Fruit fly (Drosophila melanogaster) whole organism, embryonic: ENCODE results near the gene temp.

Experiments
- ATbp ChIP-seq: fragments of 200-800 bp; sonication (Bioruptor generic); optimal IDR thresholded peaks from 2 replicates; lab custom pipeline; 2017; ENCODE audit warnings: missing biosample characterization, mild to moderate bottlenecking, missing genetic modification characterization, missing genetic modification reagents
- Awh ChIP-seq: fragments of 200-800 bp; sonication (Bioruptor generic); IDR thresholded peaks from 2 replicates; pipeline ENCODE4, ENCODE4 v1.3.6; 2022; ENCODE audit warnings: missing biosample characterization, missing genetic modification characterization
- CG10979 ChIP-seq: fragments of 200-800 bp; sonication (Bioruptor generic); optimal IDR thresholded peaks from 2 replicates; lab custom pipeline; 2018; ENCODE audit warnings: missing biosample characterization, mild to moderate bottlenecking, missing genetic modification characterization, moderate library complexity
- CG11723 ChIP-seq: fragments of 200-800 bp; sonication (Bioruptor generic); optimal IDR thresholded peaks from 2 replicates; lab custom pipeline; 2017; ENCODE audit warnings: missing biosample characterization, mild to moderate bottlenecking, missing genetic modification characterization
- CG12155 ChIP-seq: fragments of 200-800 bp; sonication (Bioruptor generic); optimal IDR thresholded peaks from 3 replicates; lab custom pipeline; 2016; ENCODE audit warnings: missing biosample characterization, missing genetic modification characterization
- CG12659 ChIP-seq: fragments of 200-800 bp; sonication (Bioruptor generic); optimal IDR thresholded peaks from 3 replicates; lab custom pipeline; 2017; ENCODE audit warnings: mild to moderate bottlenecking, missing biosample characterization, missing genetic modification reagents, missing genetic modification characterization
- CG13123 ChIP-seq: fragments of 200-800 bp; sonication (Bioruptor generic); optimal IDR thresholded peaks from 2 replicates; lab custom pipeline; 2016; ENCODE audit warnings: missing biosample characterization, missing genetic modification characterization
- CG13775 ChIP-seq: fragments of 200-800 bp; sonication (Bioruptor generic); optimal IDR thresholded peaks from 3 replicates; lab custom pipeline; 2017; ENCODE audit warnings: missing biosample characterization, mild to moderate bottlenecking, missing genetic modification characterization
- CG17328 ChIP-seq: fragments of 200-800 bp; sonication (Bioruptor generic); IDR thresholded peaks from 2 replicates; pipeline ENCODE4 v1.3.6; 2022; ENCODE audit warnings: missing biosample characterization, missing genetic modification characterization
- CG17612 ChIP-seq: fragments of 200-800 bp; sonication (Bioruptor generic); IDR thresholded peaks from 2 replicates; pipeline ENCODE4 v1.3.6; 2022; ENCODE audit warnings: missing biosample characterization, missing genetic modification characterization
- CG2202 ChIP-seq: fragments of 200-800 bp; sonication (Bioruptor generic); optimal IDR thresholded peaks from 2 replicates; lab custom pipeline; 2018; ENCODE audit warnings: missing biosample characterization, mild to moderate bottlenecking, missing genetic modification characterization
- CG2712 ChIP-seq: fragments of 200-800 bp; optimal IDR thresholded peaks from 3 replicates; lab custom pipeline; 2019; ENCODE audit warnings: missing biosample characterization, mild to moderate bottlenecking, missing genetic modification characterization, moderate library complexity
- CG31388 ChIP-seq: fragments of 200-800 bp; sonication (Bioruptor generic); optimal IDR thresholded peaks from 2 replicates; lab custom pipeline; 2016; ENCODE audit warnings: missing biosample characterization, missing genetic modification characterization
- CG32532 ChIP-seq: fragments of 200-800 bp; sonication (Bioruptor generic); IDR thresholded peaks from 2 replicates; pipeline ENCODE4 v1.3.6; 2022; ENCODE audit warnings: missing biosample characterization, missing genetic modification characterization
- CG4282 ChIP-seq: fragments of 200-800 bp; sonication (Bioruptor generic); optimal IDR thresholded peaks from 2 replicates; lab custom pipeline; 2016; ENCODE audit warnings: missing biosample characterization, missing genetic modification characterization
- CG5953 ChIP-seq: fragments of 200-800 bp; sonication (Bioruptor generic); IDR thresholded peaks from 2 replicates; pipeline ENCODE4 v1.3.6; 2022; ENCODE audit warnings: missing biosample characterization, missing genetic modification characterization
- CG6854 ChIP-seq: fragments of 200-800 bp; sonication (Bioruptor generic); optimal IDR thresholded peaks from 3 replicates; lab custom pipeline; 2017; ENCODE audit warnings: missing biosample characterization, mild to moderate bottlenecking, missing genetic modification characterization
- CG7786 ChIP-seq: fragments of 200-800 bp; sonication (Bioruptor generic); optimal IDR thresholded peaks from 2 replicates; lab custom pipeline; 2016; ENCODE audit warnings: missing biosample characterization, missing genetic modification characterization
- CG8924 ChIP-seq: fragments of 200-800 bp; optimal IDR thresholded peaks from 3 replicates; lab custom pipeline; 2019; ENCODE audit warnings: missing biosample characterization, mild to moderate bottlenecking, missing genetic modification characterization, moderate library complexity
- CG9932 ChIP-seq: fragments of 200-800 bp; sonication (Bioruptor generic); IDR thresholded peaks from 2 replicates; pipeline ENCODE4 v1.3.6; 2022; ENCODE audit warnings: missing biosample characterization, missing genetic modification characterization
- CoRest ChIP-seq: fragments of 200-800 bp; sonication (Bioruptor generic); optimal IDR thresholded peaks from 3 replicates; lab custom pipeline; 2018; ENCODE audit warnings: missing biosample characterization, mild to moderate bottlenecking, missing genetic modification characterization, moderate library complexity
- Dp ChIP-seq: fragments of 200-800 bp; sonication (Bioruptor generic); optimal IDR thresholded peaks from 2 replicates; lab custom pipeline; 2018; ENCODE audit warnings: missing biosample characterization, mild to moderate bottlenecking, missing genetic modification characterization, moderate library complexity
- E2f1 ChIP-seq: fragments of 200-800 bp; sonication (Bioruptor generic); IDR thresholded peaks from 2 replicates; pipeline ENCODE4 v1.3.6; 2022; ENCODE audit warnings: missing biosample characterization, missing genetic modification characterization
- H2.0 ChIP-seq: fragments of 200-800 bp; sonication (Bioruptor generic); IDR thresholded peaks from 2 replicates; pipeline ENCODE4 v1.3.6; 2022; ENCODE audit warnings: missing biosample characterization, missing genetic modification characterization
- HLH4C ChIP-seq: fragments of 200-800 bp; sonication (Bioruptor generic); IDR thresholded peaks from 3 replicates; pipeline ENCODE4 v1.3.6; 2022; ENCODE audit warnings: missing biosample characterization, missing genetic modification characterization; ENCODE audit not compliant: partially characterized antibody
- HLHmδ ChIP-seq: fragments of 200-800 bp; sonication (Bioruptor generic); optimal IDR thresholded peaks from 2 replicates; lab custom pipeline; 2018; ENCODE audit warnings: missing biosample characterization, mild to moderate bottlenecking, missing genetic modification characterization, moderate library complexity
- Hr39 ChIP-seq: fragments of >200 bp; optimal IDR thresholded peaks from 2 replicates; lab custom pipeline; 2017
- Mes4 ChIP-seq: fragments of 200-800 bp; sonication (Bioruptor generic); optimal IDR thresholded peaks from 2 replicates; lab custom pipeline; 2016; ENCODE audit warnings: missing biosample characterization, missing genetic modification characterization
- NC2α ChIP-seq: fragments of 200-800 bp; sonication (Bioruptor generic); optimal IDR thresholded peaks from 2 replicates; lab custom pipeline; 2016; ENCODE audit warnings: missing biosample characterization, missing genetic modification characterization
- PHDP ChIP-seq: fragments of 200-800 bp; sonication (Bioruptor generic); optimal IDR thresholded peaks from 3 replicates; lab custom pipeline; 2018; ENCODE audit warnings: missing biosample characterization, mild to moderate bottlenecking, missing genetic modification characterization, moderate library complexity
- Six4 ChIP-seq: fragments of 200-800 bp; sonication (Bioruptor generic); optimal IDR thresholded peaks from 2 replicates; lab custom pipeline; 2016; ENCODE audit warnings: missing biosample characterization, missing genetic modification characterization
- Sox102F ChIP-seq: fragments of 200-800 bp; sonication (Bioruptor generic); optimal IDR thresholded peaks from 2 replicates; lab custom pipeline; 2018; ENCODE audit warnings: missing biosample characterization, mild to moderate bottlenecking, missing genetic modification characterization, moderate library complexity
- bigmax ChIP-seq: fragments of 200-800 bp; sonication (Bioruptor generic); optimal IDR thresholded peaks from 2 replicates; lab custom pipeline; 2018; ENCODE audit warnings: missing biosample characterization, mild to moderate bottlenecking, missing genetic modification characterization
- bowl ChIP-seq: fragments of 200-800 bp; sonication (Bioruptor generic); IDR thresholded peaks from 2 replicates; pipeline ENCODE4 v1.3.6; 2022; ENCODE audit warnings: missing biosample characterization, missing genetic modification characterization
- chn ChIP-seq: fragments of 200-800 bp; sonication (Bioruptor generic); optimal IDR thresholded peaks from 2 replicates; lab custom pipeline; 2016; ENCODE audit warnings: missing biosample characterization, missing genetic modification characterization
- dm ChIP-seq: fragments of 200-800 bp; sonication (Bioruptor generic); optimal IDR thresholded peaks from 3 replicates; lab custom pipeline; 2016; ENCODE audit warnings: missing biosample characterization, missing genetic modification characterization
- dmrt99B ChIP-seq: fragments of 200-800 bp; sonication (Bioruptor generic); optimal IDR thresholded peaks from 2 replicates; lab custom pipeline; 2018; ENCODE audit warnings: missing biosample characterization, mild to moderate bottlenecking, missing genetic modification characterization, moderate library complexity
- fd3F ChIP-seq: fragments of 200-800 bp; sonication (Bioruptor generic); optimal IDR thresholded peaks from 2 replicates; lab custom pipeline; 2018; ENCODE audit warnings: missing biosample characterization, mild to moderate bottlenecking, missing genetic modification characterization, moderate library complexity
- gcm ChIP-seq: fragments of 200-800 bp; sonication (Bioruptor generic); optimal IDR thresholded peaks from 2 replicates; lab custom pipeline; 2019; ENCODE audit warnings: missing biosample characterization, mild to moderate bottlenecking, missing genetic modification characterization, moderate library complexity
- gcm2 ChIP-seq: fragments of 200-800 bp; sonication (Bioruptor generic); optimal IDR thresholded peaks from 2 replicates; lab custom pipeline; 2016; ENCODE audit warnings: missing biosample characterization, missing genetic modification characterization
- hbn ChIP-seq: fragments of 200-800 bp; sonication (Bioruptor generic); IDR thresholded peaks from 2 replicates; pipeline ENCODE4 v1.3.6; 2022; ENCODE audit warnings: missing biosample characterization, missing genetic modification characterization; ENCODE audit not compliant: partially characterized antibody
- lbe ChIP-seq: fragments of 200-800 bp; sonication (Bioruptor generic); optimal IDR thresholded peaks from 2 replicates; lab custom pipeline; 2016; ENCODE audit warnings: missing biosample characterization, mild to moderate bottlenecking, missing genetic modification characterization
- lov ChIP-seq, 2 experiments: fragments of 200-800 bp in 1 of 2; fragments of >200 bp in 1 of 2; sonication (Bioruptor generic) in 1 of 2; IDR thresholded peaks in 1 of 2; optimal IDR thresholded peaks in 1 of 2; 2 replicates in 1 of 2; 3 replicates in 1 of 2; pipeline versions ENCODE4 v1.3.6 to Lab custom; 2017 to 2022; ENCODE audit warnings: missing biosample characterization in 1 of 2, missing genetic modification characterization in 1 of 2
- mirr ChIP-seq: fragments of 200-800 bp; sonication (Bioruptor generic); optimal IDR thresholded peaks from 3 replicates; lab custom pipeline; 2018; ENCODE audit warnings: missing biosample characterization, mild to moderate bottlenecking, missing genetic modification characterization
- nerfin-1 ChIP-seq: fragments of 200-800 bp; sonication (Bioruptor generic); optimal IDR thresholded peaks from 3 replicates; lab custom pipeline; 2019; ENCODE audit warnings: missing biosample characterization, mild to moderate bottlenecking, missing genetic modification characterization, moderate library complexity
- peb ChIP-seq: fragments of 200-800 bp; sonication (Bioruptor generic); IDR thresholded peaks from 2 replicates; pipeline ENCODE4 v1.3.6; 2022; ENCODE audit warnings: missing biosample characterization, missing genetic modification characterization
- sr ChIP-seq: fragments of 200-800 bp; sonication (Bioruptor generic); IDR thresholded peaks from 3 replicates; pipeline ENCODE4 v1.3.6; 2022; ENCODE audit warnings: missing biosample characterization, missing genetic modification characterization
- sug ChIP-seq: fragments of 200-800 bp; optimal IDR thresholded peaks from 2 replicates; lab custom pipeline; 2019; ENCODE audit warnings: missing biosample characterization, mild to moderate bottlenecking, missing genetic modification characterization, moderate library complexity
- vfl ChIP-seq: fragments of 200-800 bp; sonication (Bioruptor generic); optimal IDR thresholded peaks from 2 replicates; lab custom pipeline; 2016; ENCODE audit warnings: missing biosample characterization, missing genetic modification characterization

Gene temp

DNA sequence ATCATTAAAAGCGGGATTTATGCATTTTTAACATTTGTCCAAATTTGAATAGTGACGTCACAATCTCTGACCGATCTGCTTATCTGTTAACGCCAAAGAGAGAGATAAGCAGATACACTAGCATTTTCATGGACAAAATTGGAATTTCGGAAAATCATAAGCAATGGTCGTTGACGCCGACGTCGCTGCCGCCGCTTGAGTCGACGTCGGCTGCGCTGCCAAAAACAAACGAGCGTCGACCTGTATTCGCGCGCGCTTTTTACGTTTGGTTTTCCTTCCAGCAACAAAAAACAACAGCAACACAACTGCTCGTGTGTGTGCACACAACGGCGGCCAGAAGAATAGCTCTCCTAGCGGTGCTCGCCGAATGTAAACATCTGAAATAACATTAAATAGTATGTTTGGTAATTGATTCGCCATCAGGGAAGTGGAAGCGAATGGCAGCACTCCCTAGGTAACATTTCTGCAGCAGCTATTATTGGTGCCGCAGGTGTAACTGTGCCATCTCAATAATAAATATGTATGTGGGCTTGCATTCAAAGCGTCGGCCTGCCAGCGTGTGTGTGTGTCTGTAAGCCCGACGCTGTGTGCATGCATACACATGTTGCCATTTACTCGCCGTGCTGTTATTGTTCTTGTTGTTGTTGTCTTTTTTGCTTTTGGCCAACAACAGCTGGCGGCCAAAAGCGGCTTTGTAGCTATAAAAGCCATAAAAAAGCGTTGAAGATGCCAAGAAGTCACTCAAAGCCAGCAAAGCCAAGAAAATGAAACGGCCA is 38.2 kb upstream of the temp start (continued):
- TF ChIP-seq CG11723 (GFP tag; lab: Kevin White, UChicago) = peak; percentile 92
- peak; percentile 98 for TF ChIP-seq H2.0 (GFP tag; lab: Robert Waterston, UW)
- TF ChIP-seq Awh (GFP tag; lab: Robert Waterston, UW) = peak; percentile 99
- TF ChIP-seq Six4 (GFP tag; lab: Kevin White, UChicago) = peak; percentile 75
- peak; percentile 90 for TF ChIP-seq CG6854
- peak; percentile 93 for TF ChIP-seq chn
- peak; percentile 90 for TF ChIP-seq NC2α (GFP tag; lab: Kevin White, UChicago)
- peak; percentile 84 for TF ChIP-seq nerfin-1 (tag; lab: Kevin White, UChicago)
- peak; percentile 98 for TF ChIP-seq CG5953 (GFP tag; lab: Robert Waterston, UW)
- TF ChIP-seq mirr = peak; percentile 75
- peak; percentile 30 for TF ChIP-seq Dp (GFP tag; lab: Kevin White, UChicago)
- TF ChIP-seq lbe (GFP tag; lab: Kevin White, UChicago) = peak; percentile 97
- no peak for TF ChIP-seq Hr39 (lab: Kevin White, UChicago)
- no peak for TF ChIP-seq hbn (GFP tag; lab: Robert Waterston, UW)
- TF ChIP-seq CG7786 (GFP tag; lab: Kevin White, UChicago) = peak; percentile 94
- peak; percentile 44 for TF ChIP-seq bigmax (GFP tag; lab: Kevin White, UChicago)
- peak; percentile 70 for TF ChIP-seq CG13123 (GFP tag; lab: Kevin White, UChicago)
- TF ChIP-seq CG8924 (tag; lab: Kevin White, UChicago) = peak; percentile 95
- peak; percentile 96 for TF ChIP-seq CG32532 (GFP tag; lab: Robert Waterston, UW)
- peak; percentile 93 for TF ChIP-seq Mes4 (GFP tag; lab: Kevin White, UChicago)
- TF ChIP-seq E2f1 (GFP tag; lab: Robert Waterston, UW) = peak; percentile 97
- TF ChIP-seq bowl (GFP tag; lab: Robert Waterston, UW) = peak; percentile 96
- peak; percentile 76 for TF ChIP-seq sug (tag; lab: Kevin White, UChicago)
- TF ChIP-seq sr = peak; percentile 94
- peak; percentile 81 for TF ChIP-seq CG12155 (GFP tag; lab: Kevin White, UChicago)
- TF ChIP-seq CG31388 = peak; percentile 74
- TF ChIP-seq gcm2 = peak; percentile 94
- TF ChIP-seq CG13775 (GFP tag; lab: Kevin White, UChicago) = peak; percentile 92
- TF ChIP-seq PHDP (tag; lab: Kevin White, UChicago) = peak; percentile 95
- peak; percentile 95 for TF ChIP-seq CoRest (tag; lab: Kevin White, UChicago)
- TF ChIP-seq CG17612 (GFP tag; lab: Robert Waterston, UW) = peak; percentile 91
- peak; percentile 93 for TF ChIP-seq CG10979
- peak; percentile 97 for TF ChIP-seq dmrt99B (tag; lab: Kevin White, UChicago)
- TF ChIP-seq HLH4C (GFP tag; lab: Robert Waterston, UW) = no peak
- peak; percentile 93 for TF ChIP-seq peb (GFP tag; lab: Robert Waterston, UW)
- TF ChIP-seq lov (optimal IDR thresholded peaks at IDR 0.05; lab: Kevin White, UChicago) = no peak
- peak; percentile 96 for TF ChIP-seq lov (GFP tag; IDR thresholded peaks at IDR 0.05; lab: Robert Waterston, UW)
- peak; percentile 98 for TF ChIP-seq CG17328 (GFP tag; lab: Robert Waterston, UW)
- peak; percentile 98 for TF ChIP-seq ATbp
- TF ChIP-seq CG2712 (tag; lab: Kevin White, UChicago) = peak; percentile 95
- peak; percentile 94 for TF ChIP-seq CG9932 (GFP tag; lab: Robert Waterston, UW)
- peak; percentile 84 for TF ChIP-seq CG4282
- TF ChIP-seq vfl = peak; percentile 88
- TF ChIP-seq gcm = peak; percentile 94
- TF ChIP-seq Sox102F (GFP tag; lab: Kevin White, UChicago) = peak; percentile 97
- TF ChIP-seq CG2202 (tag; lab: Kevin White, UChicago) = peak; percentile 83
- no peak for TF ChIP-seq HLHmδ
- peak; percentile 86 for TF ChIP-seq dm
- peak; percentile 97 for TF ChIP-seq CG12659 (GFP tag; lab: Kevin White, UChicago)
- peak; percentile 94 for TF ChIP-seq fd3F (GFP tag; lab: Kevin White, UChicago)
